Fruit fly (Drosophila melanogaster): Measurements from ENCODE around the gene CG33282.

CG33282 gene

dm6 chr2L:3341231-3341935, 13.7 kb downstream of the CG33282 start:
- TF ChIP-seq Myc (optimal IDR thresholded peaks at IDR 0.05) (no peak), insv (optimal IDR thresholded peaks at IDR 0.05) (no peak), ttk (optimal IDR thresholded peaks at IDR 0.05) (no peak), Sin3A (optimal IDR thresholded peaks at IDR 0.05) (no peak), psq (optimal IDR thresholded peaks at IDR 0.05) (no peak)

- TF ChIP-seq Myc (optimal IDR thresholded peaks at IDR 0.05) (no peak), ttk (optimal IDR thresholded peaks at IDR 0.05) (no peak), insv (optimal IDR thresholded peaks at IDR 0.05) (no peak), Sin3A (optimal IDR thresholded peaks at IDR 0.05) (no peak), psq (optimal IDR thresholded peaks at IDR 0.05) (no peak), h (optimal IDR thresholded peaks at IDR 0.05) (no peak)
These were observed 14.7 kb downstream of the CG33282 start for dm6 chr2L:3342369-3342768.

- no peak for TF ChIP-seq Sin3A (optimal IDR thresholded peaks at IDR 0.05)
- no peak for TF ChIP-seq ttk (optimal IDR thresholded peaks at IDR 0.05)
- TF ChIP-seq insv (optimal IDR thresholded peaks at IDR 0.05), result no peak
- TF ChIP-seq Myc (optimal IDR thresholded peaks at IDR 0.05), result no peak
- no peak for TF ChIP-seq h (optimal IDR thresholded peaks at IDR 0.05)
- TF ChIP-seq psq (optimal IDR thresholded peaks at IDR 0.05), result no peak
These were observed 18.2 kb downstream of the CG33282 start for dm6 chr2L:3345763-3346482.

dm6 chr2L:3346483-3346839, 18.8 kb downstream of the CG33282 start:
- TF ChIP-seq psq (optimal IDR thresholded peaks at IDR 0.05) (no peak), Sin3A (optimal IDR thresholded peaks at IDR 0.05) (no peak), ttk (optimal IDR thresholded peaks at IDR 0.05) (no peak), Myc (optimal IDR thresholded peaks at IDR 0.05) (no peak), h (optimal IDR thresholded peaks at IDR 0.05) (no peak), insv (optimal IDR thresholded peaks at IDR 0.05) (no peak)

dm6 chr2L:3348146-3348747, 20.5 kb downstream of the CG33282 start:
- TF ChIP-seq Sin3A (optimal IDR thresholded peaks at IDR 0.05), result no peak
- no peak for TF ChIP-seq psq (optimal IDR thresholded peaks at IDR 0.05)
- no peak for TF ChIP-seq h (optimal IDR thresholded peaks at IDR 0.05)
- TF ChIP-seq insv (optimal IDR thresholded peaks at IDR 0.05), result no peak
- no peak for TF ChIP-seq Myc (optimal IDR thresholded peaks at IDR 0.05)
- no peak for TF ChIP-seq ttk (optimal IDR thresholded peaks at IDR 0.05)

dm6 chr2L:3351575-3352219, 24.0 kb downstream of the CG33282 start:
- TF ChIP-seq Myc (optimal IDR thresholded peaks at IDR 0.05) (no peak), psq (optimal IDR thresholded peaks at IDR 0.05) (no peak), Sin3A (optimal IDR thresholded peaks at IDR 0.05) (no peak), insv (optimal IDR thresholded peaks at IDR 0.05) (no peak), h (optimal IDR thresholded peaks at IDR 0.05) (no peak), ttk (optimal IDR thresholded peaks at IDR 0.05) (no peak)

dm6 chr2L:3352927-3353326, 25.2 kb downstream of the CG33282 start:
- TF ChIP-seq Myc (optimal IDR thresholded peaks at IDR 0.05), result no peak
- no peak for TF ChIP-seq insv (optimal IDR thresholded peaks at IDR 0.05)
- no peak for TF ChIP-seq psq (optimal IDR thresholded peaks at IDR 0.05)
- no peak for TF ChIP-seq Sin3A (optimal IDR thresholded peaks at IDR 0.05)
- TF ChIP-seq ttk (optimal IDR thresholded peaks at IDR 0.05), result no peak
- no peak for TF ChIP-seq h (optimal IDR thresholded peaks at IDR 0.05)

DNA sequence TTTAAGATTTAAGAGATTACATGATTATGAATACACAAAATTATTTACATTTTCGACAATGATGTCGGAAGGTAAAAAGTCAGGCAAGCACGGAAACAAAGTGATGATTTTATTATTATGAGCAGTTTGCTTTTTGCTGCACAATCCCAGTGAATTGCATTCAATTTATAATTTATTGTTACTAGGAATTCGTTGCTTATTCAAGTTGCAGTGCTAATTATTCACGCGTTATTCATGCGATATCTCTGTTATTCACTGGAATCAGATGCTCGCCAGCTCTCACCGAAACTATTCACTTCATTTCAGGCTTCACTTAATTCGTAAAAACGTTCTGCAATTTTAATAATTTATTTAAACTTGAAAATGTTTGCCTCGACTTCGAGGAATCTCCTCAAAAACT, 26.1 kb downstream of the CG33282 start:
- TF ChIP-seq Myc (optimal IDR thresholded peaks at IDR 0.05), result no peak
- TF ChIP-seq ttk (optimal IDR thresholded peaks at IDR 0.05), result no peak
- TF ChIP-seq psq (optimal IDR thresholded peaks at IDR 0.05), result no peak
- no peak for TF ChIP-seq h (optimal IDR thresholded peaks at IDR 0.05)
- no peak for TF ChIP-seq insv (optimal IDR thresholded peaks at IDR 0.05)
- TF ChIP-seq Sin3A (optimal IDR thresholded peaks at IDR 0.05), result no peak

- TF ChIP-seq Sin3A (optimal IDR thresholded peaks at IDR 0.05), result no peak
- no peak for TF ChIP-seq Myc (optimal IDR thresholded peaks at IDR 0.05)
- no peak for TF ChIP-seq insv (optimal IDR thresholded peaks at IDR 0.05)
- no peak for TF ChIP-seq psq (optimal IDR thresholded peaks at IDR 0.05)
- no peak for TF ChIP-seq h (optimal IDR thresholded peaks at IDR 0.05)
- TF ChIP-seq ttk (optimal IDR thresholded peaks at IDR 0.05), result no peak
These were observed 27.1 kb downstream of the CG33282 start, which contains the start of gene E23 for dm6 chr2L:3354642-3355380. E23 (minus strand) TSS chr2L:3354829.

DNA sequence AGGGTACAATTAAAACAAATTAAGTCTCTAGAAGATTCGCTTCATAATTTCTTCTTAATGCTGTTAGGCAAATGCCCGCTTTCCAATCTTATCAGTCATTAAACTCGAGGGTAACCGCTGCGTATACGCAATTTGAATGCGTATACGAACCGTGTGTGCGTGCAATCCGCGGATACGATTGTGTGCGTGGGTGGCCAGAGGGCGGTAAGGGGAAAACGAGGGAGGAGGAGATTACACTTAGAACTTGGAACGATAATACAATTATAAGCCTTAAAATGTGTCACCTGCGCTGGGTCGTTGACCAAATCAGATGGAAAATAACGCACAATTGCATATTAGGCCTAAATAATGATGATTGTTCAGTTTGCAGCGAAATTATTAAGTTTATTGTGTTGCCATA, 28.1 kb downstream of the CG33282 start:
- no peak for TF ChIP-seq h (optimal IDR thresholded peaks at IDR 0.05)
- TF ChIP-seq Sin3A (optimal IDR thresholded peaks at IDR 0.05), result no peak
- no peak for TF ChIP-seq insv (optimal IDR thresholded peaks at IDR 0.05)
- TF ChIP-seq ttk (optimal IDR thresholded peaks at IDR 0.05), result no peak
- TF ChIP-seq Myc (optimal IDR thresholded peaks at IDR 0.05), result no peak
- TF ChIP-seq psq (optimal IDR thresholded peaks at IDR 0.05), result no peak

dm6 chr2L:3356193-3356645, 28.5 kb downstream of the CG33282 start:
- TF ChIP-seq psq (optimal IDR thresholded peaks at IDR 0.05), result no peak
- no peak for TF ChIP-seq h (optimal IDR thresholded peaks at IDR 0.05)
- TF ChIP-seq Sin3A (optimal IDR thresholded peaks at IDR 0.05), result no peak
- no peak for TF ChIP-seq Myc (optimal IDR thresholded peaks at IDR 0.05)
- no peak for TF ChIP-seq insv (optimal IDR thresholded peaks at IDR 0.05)
- no peak for TF ChIP-seq ttk (optimal IDR thresholded peaks at IDR 0.05)

All from Kc167 (cell line).